Worm (Caenorhabditis elegans): Measurements from ENCODE around the gene srsx-3.

srsx-3 gene

DNA sequence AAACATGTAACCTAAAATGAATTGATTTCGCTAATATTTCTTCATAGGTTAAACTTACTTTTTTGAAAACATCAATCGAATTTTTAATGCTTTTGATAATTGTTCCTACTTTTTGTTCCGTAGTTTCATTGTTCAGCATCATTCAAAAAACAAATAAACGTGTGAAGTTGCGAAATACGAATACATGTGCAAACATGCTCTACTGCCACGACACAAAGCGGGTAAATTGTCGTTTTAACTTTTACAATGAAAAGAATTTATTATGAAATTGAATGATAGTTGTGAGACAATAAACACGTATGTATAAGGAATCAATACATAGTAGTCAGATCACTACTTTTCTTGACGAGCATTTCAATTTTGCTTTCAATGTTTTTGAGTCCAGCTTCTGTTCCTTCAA lies 18.1 kb upstream of the srsx-3 start, which contains the start of gene F26D11.12:
F26D11.12 (minus strand) TSS at position 145 of the 400 bp plus-strand sequence.
- no peak for TF ChIP-seq him-1 (tag; optimal IDR thresholded peaks at IDR 0.05)
- peak; percentile 5 for TF ChIP-seq W03F9.2 (tag; optimal IDR thresholded peaks at IDR 0.05)

ce11 chrV:7954552-7954951 lies 17.5 kb upstream of the srsx-3 start, which contains the start of gene F26D11.13:
Gene F26D11.13, minus strand, starts transcription at chrV:7954652.
- no peak for TF ChIP-seq him-1 (tag; optimal IDR thresholded peaks at IDR 0.05)
- TF ChIP-seq W03F9.2 (tag; optimal IDR thresholded peaks at IDR 0.05), result no peak
- TF ChIP-seq dao-5 (tag; optimal IDR thresholded peaks at IDR 0.05), result no peak

DNA sequence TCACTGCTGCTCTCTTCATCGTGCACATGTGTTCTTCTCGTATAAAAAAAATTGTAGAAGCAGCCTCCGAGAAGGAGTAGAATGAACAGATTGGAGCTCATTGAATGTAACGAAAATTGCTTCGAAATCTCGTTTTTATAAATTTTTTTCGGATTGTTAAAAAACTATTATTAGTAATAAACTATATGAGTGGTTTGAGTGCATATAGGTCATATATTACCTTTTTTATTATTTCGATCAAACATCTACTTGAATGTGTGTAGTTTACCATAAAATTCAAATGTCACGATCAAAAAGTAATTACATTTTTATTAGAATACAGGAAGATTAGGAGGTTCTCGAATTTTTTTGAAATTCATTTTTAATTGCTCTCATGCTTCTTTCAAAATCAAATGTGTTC lies 15.8 kb upstream of the srsx-3 start, which contains the start of gene clec-216:
clec-216 (minus strand) TSS at position 101 of the 400 bp plus-strand sequence.
- TF ChIP-seq W03F9.2 (tag; optimal IDR thresholded peaks at IDR 0.05) (no peak), dao-5 (tag; optimal IDR thresholded peaks at IDR 0.05) (no peak), him-1 (tag; optimal IDR thresholded peaks at IDR 0.05) (no peak)

DNA sequence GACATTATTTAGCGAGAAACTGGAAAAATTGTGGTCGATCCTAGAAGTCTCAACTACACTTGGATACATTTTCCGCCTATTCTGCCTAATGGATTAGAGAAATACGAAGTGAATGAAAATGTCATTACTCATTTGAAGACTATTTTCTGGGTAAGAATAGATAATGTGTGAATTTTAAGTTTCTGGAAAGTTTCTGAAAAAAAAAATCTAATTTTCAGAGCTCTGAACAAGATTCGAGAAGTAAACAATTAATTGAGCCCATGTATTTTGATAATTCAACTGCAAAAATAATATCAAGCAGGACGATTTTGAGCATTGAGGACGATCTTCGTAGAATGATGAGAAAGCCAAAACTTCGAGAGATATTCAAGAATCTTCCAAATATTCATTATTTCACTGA lies 9.2 kb upstream of the srsx-3 start:
- TF ChIP-seq W03F9.2 (tag; optimal IDR thresholded peaks at IDR 0.05), result no peak
- TF ChIP-seq dao-5 (tag; optimal IDR thresholded peaks at IDR 0.05), result no peak
- TF ChIP-seq him-1 (tag; optimal IDR thresholded peaks at IDR 0.05), result no peak

ce11 chrV:7943568-7943967 lies 6.5 kb upstream of the srsx-3 start, which contains the start of gene Y97E10B.1:
Gene Y97E10B.1, plus strand, starts transcription at chrV:7943868.
- TF ChIP-seq dao-5 (tag; optimal IDR thresholded peaks at IDR 0.05) (no peak), him-1 (tag; optimal IDR thresholded peaks at IDR 0.05) (no peak), W03F9.2 (tag; optimal IDR thresholded peaks at IDR 0.05) (no peak)

ce11 chrV:7940299-7940698 lies 3.2 kb upstream of the srsx-3 start, which contains the start of gene srt-53:
Gene srt-53, minus strand, starts transcription at chrV:7940399.
- TF ChIP-seq him-1 (tag; optimal IDR thresholded peaks at IDR 0.05) (no peak), dao-5 (tag; optimal IDR thresholded peaks at IDR 0.05) (no peak), W03F9.2 (tag; optimal IDR thresholded peaks at IDR 0.05) (no peak)

ce11 chrV:7932998-7933397 lies 4.1 kb downstream of the srsx-3 start, which contains the start of gene ncx-10:
Gene ncx-10, minus strand, starts transcription at chrV:7933098.
- TF ChIP-seq W03F9.2 (tag; optimal IDR thresholded peaks at IDR 0.05) (no peak), dao-5 (tag; optimal IDR thresholded peaks at IDR 0.05) (no peak), him-1 (tag; optimal IDR thresholded peaks at IDR 0.05) (no peak)

ce11 chrV:7928660-7929059 lies 8.4 kb downstream of the srsx-3 start, which contains the start of gene srsx-5:
Gene srsx-5, plus strand, starts transcription at chrV:7928960.
- TF ChIP-seq dao-5 (tag; optimal IDR thresholded peaks at IDR 0.05) (no peak), him-1 (tag; optimal IDR thresholded peaks at IDR 0.05) (no peak), W03F9.2 (tag; optimal IDR thresholded peaks at IDR 0.05) (no peak)

ce11 chrV:7926784-7927183 lies 10.3 kb downstream of the srsx-3 start, which contains the start of gene srsx-6:
Gene srsx-6, plus strand, starts transcription at chrV:7927084.
- no peak for TF ChIP-seq him-1 (tag; optimal IDR thresholded peaks at IDR 0.05)
- TF ChIP-seq W03F9.2 (tag; optimal IDR thresholded peaks at IDR 0.05), result no peak
- TF ChIP-seq dao-5 (tag; optimal IDR thresholded peaks at IDR 0.05), result no peak

DNA sequence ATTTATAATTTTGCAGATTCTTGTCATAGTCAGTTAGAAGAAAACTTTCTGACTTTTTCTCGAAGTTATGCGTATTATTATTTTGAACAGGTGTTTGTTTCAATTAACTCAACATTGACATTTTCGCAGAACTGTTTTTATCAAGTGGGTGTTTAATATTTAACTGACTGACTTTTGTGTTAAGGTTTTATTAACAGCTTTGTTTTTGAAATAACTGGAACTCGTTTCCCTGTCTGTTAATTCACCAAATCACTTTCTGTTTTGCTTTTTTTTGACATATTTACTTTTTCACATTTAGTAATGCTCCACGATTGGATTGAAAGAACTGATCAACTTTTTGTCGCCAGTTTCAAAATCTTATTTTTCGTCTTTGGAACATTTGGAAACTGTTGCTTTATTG lies 11.6 kb downstream of the srsx-3 start, which contains the start of gene srsx-7:
srsx-7 (plus strand) TSS at position 301 of the 400 bp plus-strand sequence.
- TF ChIP-seq him-1 (tag; optimal IDR thresholded peaks at IDR 0.05) (no peak), dao-5 (tag; optimal IDR thresholded peaks at IDR 0.05) (no peak), W03F9.2 (tag; optimal IDR thresholded peaks at IDR 0.05) (no peak)

- TF ChIP-seq W03F9.2 (tag; optimal IDR thresholded peaks at IDR 0.05) (no peak), dao-5 (tag; optimal IDR thresholded peaks at IDR 0.05) (no peak), him-1 (tag; optimal IDR thresholded peaks at IDR 0.05) (no peak)
Observed at ce11 chrV:7908431-7908830, 28.6 kb downstream of the srsx-3 start.

DNA sequence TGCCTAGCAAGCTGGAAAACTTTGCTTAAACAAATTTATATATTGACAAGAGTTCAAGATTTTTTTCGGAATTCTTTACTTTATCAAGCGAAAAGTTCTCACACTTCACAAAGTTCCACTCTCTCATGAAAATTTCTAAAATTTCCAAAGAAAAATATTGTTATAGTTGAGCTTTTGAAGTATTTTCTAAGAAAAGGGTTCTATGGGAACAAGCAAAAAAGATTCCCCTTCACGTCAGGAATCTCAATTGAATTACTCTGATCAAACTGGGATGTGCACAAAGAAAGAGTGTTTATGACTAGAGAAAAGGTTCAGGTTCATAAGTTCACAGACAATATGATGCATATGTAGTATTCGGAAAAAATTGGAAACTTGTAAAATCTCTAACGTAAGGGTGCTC lies 32.7 kb downstream of the srsx-3 start:
- TF ChIP-seq W03F9.2 (tag; optimal IDR thresholded peaks at IDR 0.05) (no peak), him-1 (tag; optimal IDR thresholded peaks at IDR 0.05) (no peak), dao-5 (tag; optimal IDR thresholded peaks at IDR 0.05) (no peak)

ce11 chrV:7901222-7901621 lies 35.8 kb downstream of the srsx-3 start:
- TF ChIP-seq dao-5 (tag; optimal IDR thresholded peaks at IDR 0.05) (no peak), him-1 (tag; optimal IDR thresholded peaks at IDR 0.05) (no peak)

- TF ChIP-seq dao-5 (tag; optimal IDR thresholded peaks at IDR 0.05), result no peak
Observed at ce11 chrV:7899761-7900160, 37.3 kb downstream of the srsx-3 start, which contains the start of gene F40A3.7. Gene F40A3.7, minus strand, starts transcription at chrV:7899861.

ce11 chrV:7893812-7894381 lies 43.2 kb downstream of the srsx-3 start, which contains the start of gene F40A3.6:
Gene F40A3.6, minus strand, starts transcription at chrV:7893862.
- no peak for TF ChIP-seq dao-5 (tag; optimal IDR thresholded peaks at IDR 0.05)
- TF ChIP-seq W03F9.2 (tag; optimal IDR thresholded peaks at IDR 0.05), result no peak
- TF ChIP-seq him-1 (tag; optimal IDR thresholded peaks at IDR 0.05), result no peak
